Worm (Caenorhabditis elegans) whole organism, L1 larva: ENCODE results near the gene srh-184.

Source experiments
- C04F5.9 ChIP-seq: sonication (generic microtip); optimal IDR thresholded peaks from 2 replicates; lab custom pipeline; 2016; ENCODE audit warnings: missing genetic modification characterization, missing compliant biosample characterization
- aly-2 ChIP-seq: fragments of 150-350 bp; optimal IDR thresholded peaks from 2 replicates; lab custom pipeline; 2014; ENCODE audit warnings: missing biosample characterization, missing genetic modification characterization
- blmp-1 ChIP-seq: fragments of 150-350 bp; optimal IDR thresholded peaks from 2 replicates; lab custom pipeline; 2014; ENCODE audit warnings: missing biosample characterization, missing genetic modification characterization
- ceh-82 ChIP-seq, 3 experiments: fragments of 150-350 bp in 1 of 3; sonication (generic microtip) in 2 of 3; optimal IDR thresholded peaks; 2 replicates each; lab custom pipeline; 2014 to 2017; ENCODE audit warnings: missing biosample characterization in 3 of 3, missing genetic modification characterization in 3 of 3
- ces-1 ChIP-seq: fragments of 150-350 bp; optimal IDR thresholded peaks from 2 replicates; lab custom pipeline; 2014; ENCODE audit warnings: missing biosample characterization, missing genetic modification reagents, missing genetic modification characterization
- dsc-1 ChIP-seq: sonication (generic microtip); optimal IDR thresholded peaks from 2 replicates; lab custom pipeline; 2016; ENCODE audit warnings: mild to moderate bottlenecking, missing genetic modification characterization, missing compliant biosample characterization
- efl-1 ChIP-seq, 4 experiments: fragments of 150-350 bp; optimal IDR thresholded peaks in 3 of 4; peaks in 1 of 4; 1 replicate in 1 of 4; 2 replicates in 3 of 4; lab custom pipeline; 2014; ENCODE audit warnings: missing biosample characterization in 2 of 4, missing genetic modification characterization in 2 of 4, missing genetic modification reagents in 2 of 4
- egl-27 ChIP-seq, 2 experiments: fragments of 150-350 bp in 1 of 2; sonication (generic microtip); optimal IDR thresholded peaks; 3 replicates each; lab custom pipeline; 2017 to 2018; ENCODE audit warnings: missing biosample characterization in 2 of 2, missing genetic modification characterization in 2 of 2, missing genetic modification reagents in 2 of 2
- elt-2 ChIP-seq: sonication (generic microtip); optimal IDR thresholded peaks from 2 replicates; lab custom pipeline; 2016; ENCODE audit warnings: missing genetic modification characterization, mild to moderate bottlenecking, inconsistent platforms, missing compliant biosample characterization, missing genetic modification reagents
- fkh-10 ChIP-seq: sonication (generic microtip); optimal IDR thresholded peaks from 2 replicates; lab custom pipeline; 2017; ENCODE audit warnings: missing biosample characterization, missing genetic modification reagents, missing genetic modification characterization
- fkh-4 ChIP-seq: sonication (generic microtip); optimal IDR thresholded peaks from 2 replicates; lab custom pipeline; 2016; ENCODE audit warnings: missing compliant biosample characterization, missing genetic modification characterization, borderline replicate concordance
- fkh-8 ChIP-seq: sonication (generic microtip); optimal IDR thresholded peaks from 2 replicates; lab custom pipeline; 2016; ENCODE audit warnings: mild to moderate bottlenecking, missing genetic modification characterization, missing compliant biosample characterization
- fos-1 ChIP-seq: fragments of 150-350 bp; optimal IDR thresholded peaks from 2 replicates; lab custom pipeline; 2014; ENCODE audit warnings: missing biosample characterization, missing genetic modification characterization
- hpl-2 ChIP-seq: fragments of 150-350 bp; optimal IDR thresholded peaks from 2 replicates; lab custom pipeline; 2014; ENCODE audit warnings: missing biosample characterization, missing genetic modification reagents, missing genetic modification characterization
- lin-13 ChIP-seq: fragments of 150-350 bp; optimal IDR thresholded peaks from 2 replicates; lab custom pipeline; 2014; ENCODE audit warnings: missing biosample characterization, missing genetic modification reagents, missing genetic modification characterization
- lin-14 ChIP-seq: fragments of 200-800 bp; sonication (Bioruptor generic); optimal IDR thresholded peaks from 2 replicates; lab custom pipeline; 2018; ENCODE audit warnings: mild to moderate bottlenecking, missing genetic modification characterization, moderate library complexity, missing compliant biosample characterization
- lin-35 ChIP-seq, 2 experiments: fragments of 150-350 bp; optimal IDR thresholded peaks; 2 replicates each; lab custom pipeline; 2014; ENCODE audit warnings: missing biosample characterization in 2 of 2, missing genetic modification characterization in 2 of 2, missing genetic modification reagents in 2 of 2
- mdl-1 ChIP-seq, 2 experiments: fragments of 150-350 bp; optimal IDR thresholded peaks; 2 replicates each; lab custom pipeline; 2014 to 2017; ENCODE audit warnings: missing biosample characterization in 2 of 2, missing genetic modification characterization in 2 of 2, inconsistent platforms in 1 of 2
- nhr-19 ChIP-seq: fragments of 200-800 bp; sonication (Bioruptor generic); conservative IDR thresholded peaks from 2 replicates; pipeline ENCODE4 v1.3.6; 2022; ENCODE audit warnings: missing genetic modification characterization, missing compliant biosample characterization
- nhr-20 ChIP-seq: sonication (generic microtip); optimal IDR thresholded peaks from 2 replicates; lab custom pipeline; 2016; ENCODE audit warnings: mild to moderate bottlenecking, missing genetic modification characterization, missing compliant biosample characterization
- nhr-71 ChIP-seq: sonication (generic microtip); optimal IDR thresholded peaks from 2 replicates; lab custom pipeline; 2016; ENCODE audit warnings: mild to moderate bottlenecking, missing genetic modification characterization, moderate library complexity, missing compliant biosample characterization
- nhr-85 ChIP-seq: sonication (generic microtip); peaks from one replicate; lab custom pipeline; 2016; ENCODE audit warnings: missing genetic modification characterization, inconsistent platforms, missing compliant biosample characterization
- nhr-90 ChIP-seq: sonication (generic microtip); optimal IDR thresholded peaks from 2 replicates; lab custom pipeline; 2016; ENCODE audit warnings: mild to moderate bottlenecking, missing genetic modification characterization, missing compliant biosample characterization; ENCODE audit not compliant: poor library complexity
- pag-3 ChIP-seq: sonication (generic microtip); optimal IDR thresholded peaks from 2 replicates; lab custom pipeline; 2017; ENCODE audit warnings: missing genetic modification characterization, mild to moderate bottlenecking, missing compliant biosample characterization, antibody characterized with exemption, borderline replicate concordance; ENCODE audit not compliant: insufficient read depth
- pqm-1 ChIP-seq: sonication (generic microtip); optimal IDR thresholded peaks from 3 replicates; lab custom pipeline; 2017; ENCODE audit warnings: missing biosample characterization, missing genetic modification characterization
- snu-23 ChIP-seq: sonication (generic microtip); optimal IDR thresholded peaks from 2 replicates; lab custom pipeline; 2016; ENCODE audit warnings: missing genetic modification characterization, missing compliant biosample characterization
- sox-4 ChIP-seq: sonication (generic microtip); optimal IDR thresholded peaks from 2 replicates; lab custom pipeline; 2016; ENCODE audit warnings: missing genetic modification characterization, missing compliant biosample characterization
- sptf-1 ChIP-seq: fragments of 150-350 bp; optimal IDR thresholded peaks from 2 replicates; lab custom pipeline; 2014; ENCODE audit warnings: missing biosample characterization, missing genetic modification characterization
- tbx-2 ChIP-seq: sonication (generic microtip); optimal IDR thresholded peaks from 2 replicates; lab custom pipeline; 2016; ENCODE audit warnings: missing genetic modification characterization, missing compliant biosample characterization
- vab-15 ChIP-seq: sonication (generic microtip); optimal IDR thresholded peaks from 2 replicates; lab custom pipeline; 2017; ENCODE audit warnings: missing genotype, mild to moderate bottlenecking, missing genetic modification characterization, missing compliant biosample characterization
- xbp-1 ChIP-seq: sonication (generic microtip); optimal IDR thresholded peaks from 2 replicates; lab custom pipeline; 2016; ENCODE audit warnings: missing genetic modification characterization, missing compliant biosample characterization
- zip-4 ChIP-seq: fragments of 200-800 bp; sonication (Bioruptor generic); optimal IDR thresholded peaks from 2 replicates; lab custom pipeline; 2018; ENCODE audit warnings: mild to moderate bottlenecking, missing genetic modification characterization, moderate library complexity, missing compliant biosample characterization
- ztf-4 ChIP-seq: fragments of 150-350 bp; optimal IDR thresholded peaks from 2 replicates; lab custom pipeline; 2014; ENCODE audit warnings: missing biosample characterization, missing genetic modification characterization

srh-184 gene

DNA sequence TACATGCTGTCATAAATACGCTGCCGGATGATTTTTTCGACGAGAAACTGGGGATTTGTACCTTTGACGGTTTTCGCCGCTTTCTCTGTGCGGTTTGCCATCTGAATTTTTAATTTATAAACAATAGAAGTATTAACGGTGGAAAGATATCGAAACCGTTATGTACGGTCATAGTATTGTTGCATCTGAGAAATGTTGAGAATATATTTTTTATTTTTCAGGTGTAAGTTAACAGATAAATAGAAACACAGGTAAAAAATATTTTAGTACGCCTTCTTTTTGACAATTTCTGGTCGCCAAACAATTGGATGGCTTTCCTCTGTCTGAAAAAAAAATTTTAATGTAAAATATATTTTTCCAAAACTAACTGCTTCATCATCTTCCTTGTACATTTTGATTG lies 7.9 kb upstream of the srh-184 start, which contains the start of gene prp-38:
Gene prp-38, minus strand, starts transcription at position 101 of the 400 bp plus-strand sequence.
- TF ChIP-seq C04F5.9 (tag; lab: Kevin White, UChicago) (no peak), hpl-2 (GFP tag; lab: Kevin White, UChicago) (no peak), nhr-19 (GFP tag; lab: Robert Waterston, UW) (no peak), tbx-2 (tag; lab: Kevin White, UChicago) (no peak), sptf-1 (tag; lab: Kevin White, UChicago) (no peak), blmp-1 (tag; lab: Kevin White, UChicago) (no peak), nhr-85 (tag; lab: Kevin White, UChicago) (no peak), fos-1 (tag; lab: Kevin White, UChicago) (no peak), zip-4 (no peak), aly-2 (tag; lab: Kevin White, UChicago) (no peak)

DNA sequence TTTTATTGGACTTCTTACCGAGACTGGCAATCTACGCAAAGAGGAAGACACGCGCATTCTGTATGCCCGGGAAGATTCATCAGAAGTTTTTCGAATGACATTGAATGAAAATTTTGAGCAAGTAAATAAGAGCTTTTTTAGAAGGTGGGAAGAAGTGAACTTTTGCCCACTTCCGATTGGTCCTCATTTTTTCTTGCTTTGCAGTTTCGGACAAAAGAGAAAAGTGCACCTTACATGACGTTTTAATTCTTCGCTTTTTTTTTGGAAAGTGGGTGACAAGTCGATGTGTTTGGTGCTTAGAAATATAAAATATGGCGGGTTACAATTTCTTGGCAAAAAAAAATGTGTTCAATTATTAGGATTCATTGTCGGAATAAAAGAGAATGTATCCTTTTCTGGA lies 6.4 kb upstream of the srh-184 start, which contains the start of gene secs-1:
Gene secs-1, minus strand, starts transcription at position 101 of the 400 bp plus-strand sequence.
- TF ChIP-seq ces-1 (GFP tag; lab: Kevin White, UChicago) (no peak), egl-27 (tag; optimal IDR thresholded peaks at IDR 0.05; lab: Kevin White, UChicago) (no peak), fos-1 (tag; lab: Kevin White, UChicago) (no peak), snu-23 (no peak), xbp-1 (tag; lab: Kevin White, UChicago) (no peak), nhr-20 (tag; lab: Kevin White, UChicago) (no peak), fkh-8 (tag; lab: Kevin White, UChicago) (no peak), ztf-4 (tag; lab: Kevin White, UChicago) (no peak), lin-13 (GFP tag; lab: Kevin White, UChicago) (no peak), fkh-4 (tag; lab: Kevin White, UChicago) (no peak)

DNA sequence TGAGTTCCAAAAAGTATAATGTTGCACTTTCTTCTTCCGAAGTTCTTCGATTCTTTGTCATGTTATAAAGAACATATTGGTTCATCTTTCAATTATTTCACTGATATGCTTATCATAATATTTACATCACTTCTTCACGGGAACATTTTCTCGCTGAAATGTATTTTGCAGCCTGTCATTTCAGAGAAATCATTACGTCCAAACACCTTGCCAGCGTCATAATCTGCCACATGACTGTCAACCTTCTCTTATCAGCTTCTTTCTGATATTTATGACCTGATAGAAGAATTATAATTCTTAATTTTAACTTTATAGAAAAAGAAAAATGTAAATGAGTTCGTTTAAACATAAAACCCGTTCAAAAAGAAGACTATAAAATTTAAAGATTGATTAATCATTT lies 4.1 kb upstream of the srh-184 start:
- TF ChIP-seq sox-4 (no peak), nhr-85 (tag; lab: Kevin White, UChicago) (no peak), elt-2 (tag; lab: Kevin White, UChicago) (peak; percentile 98), lin-35 (GFP tag; optimal IDR thresholded peaks at IDR 0.05; lab: Kevin White, UChicago) (peak in 1 of 2 experiments; percentile 12), zip-4 (no peak), nhr-71 (tag; lab: Kevin White, UChicago) (peak; percentile 47), pqm-1 (tag; lab: Kevin White, UChicago) (peak; percentile 76), nhr-20 (tag; lab: Kevin White, UChicago) (peak; percentile 10), nhr-90 (tag; lab: Kevin White, UChicago) (peak; percentile 41)

- TF ChIP-seq pag-3 (tag; lab: Kevin White, UChicago) (no peak), ceh-82 (tag; optimal IDR thresholded peaks at IDR 0.05; lab: Kevin White, UChicago) (no peak), vab-15 (no peak), fos-1 (tag; lab: Kevin White, UChicago) (no peak), nhr-20 (tag; lab: Kevin White, UChicago) (peak; percentile 0), lin-14 (GFP tag; lab: Kevin White, UChicago) (no peak), elt-2 (tag; lab: Kevin White, UChicago) (peak; percentile 94), lin-35 (GFP tag; optimal IDR thresholded peaks at IDR 0.05; lab: Kevin White, UChicago) (peak in 1 of 2 experiments; percentile 28), efl-1 (optimal IDR thresholded peaks at IDR 0.05; lab: Kevin White, UChicago) (no peak), efl-1 (GFP tag; optimal IDR thresholded peaks at IDR 0.05 in 1 of 2; lab: Kevin White, UChicago) (peak in 1 of 2 experiments; percentile 75), nhr-71 (tag; lab: Kevin White, UChicago) (peak; percentile 25), pqm-1 (tag; lab: Kevin White, UChicago) (peak; percentile 59), fkh-10 (GFP tag; lab: Kevin White, UChicago) (no peak), nhr-90 (tag; lab: Kevin White, UChicago) (peak; percentile 12), mdl-1 (tag; optimal IDR thresholded peaks at IDR 0.05; lab: Kevin White, UChicago) (peak in 1 of 2 experiments; percentile 15), dsc-1 (tag; lab: Kevin White, UChicago) (no peak)
These were observed 3.2 kb upstream of the srh-184 start, which contains the start of gene D1054.18 for ce11 chrV:10801154-10801553. D1054.18 (minus strand) TSS chrV:10801198.
